Fruit fly (Drosophila melanogaster): ENCODE results near the gene CCT1.

Gene CCT1

dm6 chr3R:22446493-22446892, 44.7 kb downstream of the CCT1 start, which contains the start of gene CG12499 (continued):
- peak; percentile 20 for TF ChIP-seq trem (tag; optimal IDR thresholded peaks at IDR 0.05)
- TF ChIP-seq CG3726 (GFP tag; IDR thresholded peaks at IDR 0.05), result no peak
- TF ChIP-seq MBD-R2 (GFP tag; IDR thresholded peaks at IDR 0.05), result peak; percentile 50; the same call in 1 of the 2 replicates
- peak; percentile 90 for TF ChIP-seq Dp (GFP tag; optimal IDR thresholded peaks at IDR 0.05)
- peak; percentile 25 for TF ChIP-seq CG2116 (GFP tag; optimal IDR thresholded peaks at IDR 0.05)
- TF ChIP-seq CG14710 (tag; optimal IDR thresholded peaks at IDR 0.05), result peak; percentile 41
